Fruit fly (Drosophila melanogaster) whole organism, prepupa: Measurements from ENCODE around the gene CG33342.

Source experiments
- CG10669 ChIP-seq: fragments of 200-800 bp; sonication (Bioruptor generic); optimal IDR thresholded peaks from 3 replicates; lab custom pipeline; 2018; ENCODE audit warnings: missing biosample characterization, mild to moderate bottlenecking, missing genetic modification characterization, moderate library complexity
- CG11902 ChIP-seq: fragments of 200-800 bp; sonication (Bioruptor generic); optimal IDR thresholded peaks from 3 replicates; lab custom pipeline; 2016; ENCODE audit warnings: missing biosample characterization, missing genetic modification characterization
- CG34406 ChIP-seq: fragments of 200-800 bp; sonication (Bioruptor generic); optimal IDR thresholded peaks from 3 replicates; lab custom pipeline; 2016; ENCODE audit warnings: missing biosample characterization, missing genetic modification characterization
- CG6276 ChIP-seq: fragments of 200-800 bp; sonication (Bioruptor generic); optimal IDR thresholded peaks from 2 replicates; lab custom pipeline; 2017; ENCODE audit warnings: missing biosample characterization, mild to moderate bottlenecking, missing genetic modification characterization
- Gug ChIP-seq: fragments of 200-800 bp; sonication (Bioruptor generic); IDR thresholded peaks from 2 replicates; pipeline ENCODE4 v1.3.6; 2022; ENCODE audit warnings: missing biosample characterization, missing genetic modification characterization
- OdsH ChIP-seq: fragments of 200-800 bp; sonication (Bioruptor generic); optimal IDR thresholded peaks from 3 replicates; lab custom pipeline; 2016; ENCODE audit warnings: missing biosample characterization, missing genetic modification characterization
- Sox14 ChIP-seq: fragments of 200-800 bp; sonication (Bioruptor generic); optimal IDR thresholded peaks from 3 replicates; lab custom pipeline; 2016; ENCODE audit warnings: missing biosample characterization, missing genetic modification characterization
- spab ChIP-seq: fragments of 200-800 bp; sonication (Bioruptor generic); optimal IDR thresholded peaks from 2 replicates; lab custom pipeline; 2017; ENCODE audit warnings: missing biosample characterization, mild to moderate bottlenecking, missing genetic modification characterization, missing genetic modification reagents

dm6 chr3R:24364880-24365604, 11.6 kb upstream of the CG33342 start, which contains the start of the genes CG17784 and CG13613:
- no peak for TF ChIP-seq OdsH (GFP tag; lab: Kevin White, UChicago)
- TF ChIP-seq CG11902 (GFP tag; lab: Kevin White, UChicago) = no peak
- TF ChIP-seq Gug = no peak
- TF ChIP-seq CG6276 (GFP tag; lab: Kevin White, UChicago) = no peak
- TF ChIP-seq Sox14 (GFP tag; lab: Kevin White, UChicago) = no peak
- no peak for TF ChIP-seq CG10669
- no peak for TF ChIP-seq CG34406 (GFP tag; lab: Kevin White, UChicago)
- TF ChIP-seq spab (GFP tag; lab: Kevin White, UChicago) = no peak
